Worm (Caenorhabditis elegans) whole organism, L1 larva: ENCODE results near the gene F38B6.4.

Experiments
- C04F5.9 ChIP-seq: sonication (generic microtip); optimal IDR thresholded peaks from 2 replicates; lab custom pipeline; 2016; ENCODE audit warnings: missing genetic modification characterization, missing compliant biosample characterization
- C34B4.2 ChIP-seq: sonication (generic microtip); optimal IDR thresholded peaks from 2 replicates; lab custom pipeline; 2017; ENCODE audit warnings: mild to moderate bottlenecking, missing genetic modification characterization, missing compliant biosample characterization
- Y116A8C.19 ChIP-seq: sonication (generic microtip); optimal IDR thresholded peaks from 2 replicates; lab custom pipeline; 2016; ENCODE audit warnings: missing compliant biosample characterization, missing genetic modification characterization, borderline replicate concordance
- aha-1 ChIP-seq: fragments of 150-350 bp; optimal IDR thresholded peaks from 2 replicates; lab custom pipeline; 2014; ENCODE audit warnings: missing biosample characterization, missing genetic modification characterization
- aly-2 ChIP-seq: fragments of 150-350 bp; optimal IDR thresholded peaks from 2 replicates; lab custom pipeline; 2014; ENCODE audit warnings: missing biosample characterization, missing genetic modification characterization
- ama-1 ChIP-seq: fragments of 150-350 bp; optimal IDR thresholded peaks from 2 replicates; lab custom pipeline; 2014
- blmp-1 ChIP-seq: fragments of 150-350 bp; optimal IDR thresholded peaks from 2 replicates; lab custom pipeline; 2014; ENCODE audit warnings: missing biosample characterization, missing genetic modification characterization
- ceh-82 ChIP-seq, 3 experiments: fragments of 150-350 bp in 1 of 3; sonication (generic microtip) in 2 of 3; optimal IDR thresholded peaks; 2 replicates each; lab custom pipeline; 2014 to 2017; ENCODE audit warnings: missing biosample characterization in 3 of 3, missing genetic modification characterization in 3 of 3
- ceh-88 ChIP-seq: fragments of 200-800 bp; sonication (Bioruptor generic); IDR thresholded peaks from 2 replicates; pipeline ENCODE4 v1.3.6; 2022; ENCODE audit warnings: missing genetic modification characterization, missing compliant biosample characterization
- ceh-90 ChIP-seq: sonication (generic microtip); optimal IDR thresholded peaks from 2 replicates; lab custom pipeline; 2016; ENCODE audit warnings: missing genetic modification characterization, missing compliant biosample characterization
- dsc-1 ChIP-seq: sonication (generic microtip); optimal IDR thresholded peaks from 2 replicates; lab custom pipeline; 2016; ENCODE audit warnings: mild to moderate bottlenecking, missing genetic modification characterization, missing compliant biosample characterization
- efl-1 ChIP-seq, 4 experiments: fragments of 150-350 bp; optimal IDR thresholded peaks in 3 of 4; peaks in 1 of 4; 1 replicate in 1 of 4; 2 replicates in 3 of 4; lab custom pipeline; 2014; ENCODE audit warnings: missing biosample characterization in 2 of 4, missing genetic modification characterization in 2 of 4, missing genetic modification reagents in 2 of 4
- egl-27 ChIP-seq, 2 experiments: fragments of 150-350 bp in 1 of 2; sonication (generic microtip); optimal IDR thresholded peaks; 3 replicates each; lab custom pipeline; 2017 to 2018; ENCODE audit warnings: missing biosample characterization in 2 of 2, missing genetic modification characterization in 2 of 2, missing genetic modification reagents in 2 of 2
- elt-2 ChIP-seq: sonication (generic microtip); optimal IDR thresholded peaks from 2 replicates; lab custom pipeline; 2016; ENCODE audit warnings: missing genetic modification characterization, mild to moderate bottlenecking, inconsistent platforms, missing compliant biosample characterization, missing genetic modification reagents
- ets-5 ChIP-seq: fragments of 200-800 bp; sonication (Bioruptor generic); IDR thresholded peaks from 2 replicates; pipeline ENCODE4 v1.3.6; 2022; ENCODE audit warnings: missing genetic modification characterization, missing compliant biosample characterization
- fos-1 ChIP-seq: fragments of 150-350 bp; optimal IDR thresholded peaks from 2 replicates; lab custom pipeline; 2014; ENCODE audit warnings: missing biosample characterization, missing genetic modification characterization
- grh-1 ChIP-seq: fragments of 200-800 bp; sonication (Bioruptor generic); IDR thresholded peaks from 2 replicates; pipeline ENCODE4 v1.3.6; 2022; ENCODE audit warnings: missing genetic modification reagents, missing genetic modification characterization, missing compliant biosample characterization
- hlh-4 ChIP-seq: sonication (generic microtip); optimal IDR thresholded peaks from 2 replicates; lab custom pipeline; 2016; ENCODE audit warnings: mild to moderate bottlenecking, missing genetic modification characterization, missing compliant biosample characterization
- hpl-2 ChIP-seq: fragments of 150-350 bp; optimal IDR thresholded peaks from 2 replicates; lab custom pipeline; 2014; ENCODE audit warnings: missing biosample characterization, missing genetic modification reagents, missing genetic modification characterization
- irx-1 ChIP-seq: sonication (generic microtip); optimal IDR thresholded peaks from 2 replicates; lab custom pipeline; 2016; ENCODE audit warnings: missing genetic modification characterization, missing compliant biosample characterization
- isw-1 ChIP-seq: fragments of 200-800 bp; sonication (Bioruptor generic); IDR thresholded peaks from 2 replicates; pipeline ENCODE4 v1.3.6; 2022; ENCODE audit warnings: missing genetic modification characterization, missing compliant biosample characterization
- lin-13 ChIP-seq: fragments of 150-350 bp; optimal IDR thresholded peaks from 2 replicates; lab custom pipeline; 2014; ENCODE audit warnings: missing biosample characterization, missing genetic modification reagents, missing genetic modification characterization
- lin-14 ChIP-seq: fragments of 200-800 bp; sonication (Bioruptor generic); optimal IDR thresholded peaks from 2 replicates; lab custom pipeline; 2018; ENCODE audit warnings: mild to moderate bottlenecking, missing genetic modification characterization, moderate library complexity, missing compliant biosample characterization
- mep-1 ChIP-seq: fragments of 150-350 bp; optimal IDR thresholded peaks from 2 replicates; lab custom pipeline; 2014; ENCODE audit warnings: missing biosample characterization, missing genetic modification characterization
- nhr-12 ChIP-seq: sonication (generic microtip); optimal IDR thresholded peaks from 2 replicates; lab custom pipeline; 2017; ENCODE audit warnings: missing biosample characterization, missing genetic modification characterization
- nhr-19 ChIP-seq: fragments of 200-800 bp; sonication (Bioruptor generic); conservative IDR thresholded peaks from 2 replicates; pipeline ENCODE4 v1.3.6; 2022; ENCODE audit warnings: missing genetic modification characterization, missing compliant biosample characterization
- nhr-20 ChIP-seq: sonication (generic microtip); optimal IDR thresholded peaks from 2 replicates; lab custom pipeline; 2016; ENCODE audit warnings: mild to moderate bottlenecking, missing genetic modification characterization, missing compliant biosample characterization
- nhr-28 ChIP-seq: fragments of 150-350 bp; optimal IDR thresholded peaks from 2 replicates; lab custom pipeline; 2014; ENCODE audit warnings: missing biosample characterization, missing genetic modification characterization
- nhr-47 ChIP-seq: sonication (generic microtip); optimal IDR thresholded peaks from 2 replicates; lab custom pipeline; 2016; ENCODE audit warnings: mild to moderate bottlenecking, missing genetic modification characterization, moderate library complexity, missing compliant biosample characterization
- nhr-90 ChIP-seq: sonication (generic microtip); optimal IDR thresholded peaks from 2 replicates; lab custom pipeline; 2016; ENCODE audit warnings: mild to moderate bottlenecking, missing genetic modification characterization, missing compliant biosample characterization; ENCODE audit not compliant: poor library complexity
- pag-3 ChIP-seq: sonication (generic microtip); optimal IDR thresholded peaks from 2 replicates; lab custom pipeline; 2017; ENCODE audit warnings: missing genetic modification characterization, mild to moderate bottlenecking, missing compliant biosample characterization, antibody characterized with exemption, borderline replicate concordance; ENCODE audit not compliant: insufficient read depth
- pax-3 ChIP-seq: fragments of 200-800 bp; sonication (Bioruptor generic); optimal IDR thresholded peaks from 2 replicates; lab custom pipeline; 2018; ENCODE audit warnings: mild to moderate bottlenecking, missing genetic modification characterization, moderate library complexity, missing compliant biosample characterization
- pqm-1 ChIP-seq: sonication (generic microtip); optimal IDR thresholded peaks from 3 replicates; lab custom pipeline; 2017; ENCODE audit warnings: missing biosample characterization, missing genetic modification characterization
- snpc-4 ChIP-seq: fragments of 150-350 bp; optimal IDR thresholded peaks from 2 replicates; lab custom pipeline; 2014; ENCODE audit warnings: missing biosample characterization, missing genetic modification characterization
- snu-23 ChIP-seq: sonication (generic microtip); optimal IDR thresholded peaks from 2 replicates; lab custom pipeline; 2016; ENCODE audit warnings: missing genetic modification characterization, missing compliant biosample characterization
- sup-37 ChIP-seq: fragments of 200-800 bp; sonication (Bioruptor generic); optimal IDR thresholded peaks from 2 replicates; lab custom pipeline; 2018; ENCODE audit warnings: mild to moderate bottlenecking, missing genetic modification characterization, missing compliant biosample characterization
- tlp-1 ChIP-seq: fragments of 150-350 bp; optimal IDR thresholded peaks from 2 replicates; lab custom pipeline; 2014; ENCODE audit warnings: missing biosample characterization, missing genetic modification characterization
- unc-130 ChIP-seq: fragments of 150-350 bp; optimal IDR thresholded peaks from 2 replicates; lab custom pipeline; 2017; ENCODE audit warnings: missing biosample characterization, missing genetic modification characterization, inconsistent platforms
- vab-15 ChIP-seq: sonication (generic microtip); optimal IDR thresholded peaks from 2 replicates; lab custom pipeline; 2017; ENCODE audit warnings: missing genotype, mild to moderate bottlenecking, missing genetic modification characterization, missing compliant biosample characterization
- xbp-1 ChIP-seq: sonication (generic microtip); optimal IDR thresholded peaks from 2 replicates; lab custom pipeline; 2016; ENCODE audit warnings: missing genetic modification characterization, missing compliant biosample characterization
- ztf-11 ChIP-seq, 2 experiments: sonication (generic microtip); optimal IDR thresholded peaks; 2 replicates each; lab custom pipeline; 2016 to 2017; ENCODE audit warnings: missing genetic modification characterization in 2 of 2, missing biosample characterization in 1 of 2, missing compliant biosample characterization in 1 of 2
- ztf-4 ChIP-seq: fragments of 150-350 bp; optimal IDR thresholded peaks from 2 replicates; lab custom pipeline; 2014; ENCODE audit warnings: missing biosample characterization, missing genetic modification characterization

Gene F38B6.4

ce11 chrX:6674333-6674919 is at the start of gene F38B6.4:
Gene F38B6.4 (plus strand): TSS chrX:6674869.
- TF ChIP-seq lin-14 (GFP tag; lab: Kevin White, UChicago) (no peak), dsc-1 (tag; lab: Kevin White, UChicago) (no peak), hpl-2 (GFP tag; lab: Kevin White, UChicago) (no peak), elt-2 (tag; lab: Kevin White, UChicago) (peak; percentile 18), pax-3 (no peak), ztf-11 (tag; optimal IDR thresholded peaks at IDR 0.05; lab: Kevin White, UChicago) (no peak), mep-1 (tag; lab: Kevin White, UChicago) (no peak), sup-37 (GFP tag; lab: Kevin White, UChicago) (no peak)

ce11 chrX:6625275-6625674 is 49.4 kb upstream of the F38B6.4 start:
- TF ChIP-seq nhr-28 (tag; lab: Kevin White, UChicago), result no peak
- TF ChIP-seq grh-1 (GFP tag; lab: Robert Waterston, UW), result no peak
- TF ChIP-seq C34B4.2 (tag; lab: Kevin White, UChicago), result no peak
- no peak for TF ChIP-seq snpc-4 (tag; lab: Kevin White, UChicago)
- no peak for TF ChIP-seq efl-1 (optimal IDR thresholded peaks at IDR 0.05; lab: Kevin White, UChicago)
- no peak for TF ChIP-seq efl-1 (GFP tag; optimal IDR thresholded peaks at IDR 0.05 in 1 of 2; lab: Kevin White, UChicago)
- TF ChIP-seq elt-2 (tag; lab: Kevin White, UChicago), result no peak
- no peak for TF ChIP-seq fos-1 (tag; lab: Kevin White, UChicago)
- no peak for TF ChIP-seq unc-130 (tag; lab: Kevin White, UChicago)
- no peak for TF ChIP-seq lin-13 (GFP tag; lab: Kevin White, UChicago)
- TF ChIP-seq pag-3 (tag; lab: Kevin White, UChicago), result no peak
- TF ChIP-seq irx-1, result no peak
- TF ChIP-seq hpl-2 (GFP tag; lab: Kevin White, UChicago), result no peak
- no peak for TF ChIP-seq blmp-1 (tag; lab: Kevin White, UChicago)

- no peak for TF ChIP-seq nhr-47 (tag; lab: Kevin White, UChicago)
- no peak for TF ChIP-seq hlh-4 (tag; lab: Kevin White, UChicago)
- TF ChIP-seq pag-3 (tag; lab: Kevin White, UChicago), result no peak
- TF ChIP-seq pqm-1, result no peak
- no peak for TF ChIP-seq C04F5.9 (tag; lab: Kevin White, UChicago)
- TF ChIP-seq aly-2 (tag; lab: Kevin White, UChicago), result no peak
- no peak for TF ChIP-seq ceh-90 (tag; lab: Kevin White, UChicago)
- TF ChIP-seq dsc-1 (tag; lab: Kevin White, UChicago), result no peak
- no peak for TF ChIP-seq Y116A8C.19 (tag; lab: Kevin White, UChicago)
- no peak for TF ChIP-seq aha-1 (tag; lab: Kevin White, UChicago)
- no peak for TF ChIP-seq egl-27 (tag; optimal IDR thresholded peaks at IDR 0.05; lab: Kevin White, UChicago)
- TF ChIP-seq ceh-88 (GFP tag; lab: Robert Waterston, UW), result no peak
- no peak for TF ChIP-seq ets-5 (GFP tag; lab: Robert Waterston, UW)
- TF ChIP-seq, all 84 proteins: peak for 0
These were observed 44.0 kb upstream of the F38B6.4 start for ce11 chrX:6630645-6631044.

- TF ChIP-seq ceh-82 (tag; optimal IDR thresholded peaks at IDR 0.05; lab: Kevin White, UChicago) (no peak), nhr-19 (GFP tag; lab: Robert Waterston, UW) (no peak), ama-1 (lab: Kevin White, UChicago) (no peak), nhr-90 (tag; lab: Kevin White, UChicago) (no peak), snu-23 (no peak), ztf-4 (tag; lab: Kevin White, UChicago) (no peak), hlh-4 (tag; lab: Kevin White, UChicago) (no peak), tlp-1 (tag; lab: Kevin White, UChicago) (no peak), xbp-1 (tag; lab: Kevin White, UChicago) (no peak), isw-1 (no peak), C04F5.9 (tag; lab: Kevin White, UChicago) (no peak), nhr-20 (no peak), blmp-1 (tag; lab: Kevin White, UChicago) (no peak), nhr-12 (tag; lab: Kevin White, UChicago) (no peak), vab-15 (tag; lab: Kevin White, UChicago) (no peak)
- TF ChIP-seq, all 84 proteins: peak for 0
These were observed 43.2 kb upstream of the F38B6.4 start, which contains the start of gene aexr-2 for ce11 chrX:6631437-6631836. Gene aexr-2 (minus strand): TSS chrX:6631537.
